Fruit fly (Drosophila melanogaster): ENCODE measurements around the gene CG8188.

- TF ChIP-seq Sox100B (GFP tag; optimal IDR thresholded peaks at IDR 0.05), result no peak
- no peak for TF ChIP-seq C15 (GFP tag; IDR thresholded peaks at IDR 0.05)
Observed at dm6 chrX:17693981-17694872, 8.6 kb downstream of the CG8188 start.
